Fruit fly (Drosophila melanogaster): ENCODE measurements around the gene Men-b.

Gene Men-b

dm6 chr3R:27150685-27151515 lies 562 bp upstream of the Men-b start, which contains the start of gene CG6051 (continued):
- TF ChIP-seq CG14965 (GFP tag; optimal IDR thresholded peaks at IDR 0.05; ENCODE audit: borderline replicate concordance) (no peak), CG9215 (GFP tag; IDR thresholded peaks at IDR 0.05) (no peak), CG4424 (GFP tag; optimal IDR thresholded peaks at IDR 0.05) (peak; percentile 57), kni (GFP tag; optimal IDR thresholded peaks at IDR 0.05) (peak; percentile 56), CG31441 (GFP tag; IDR thresholded peaks at IDR 0.05) (no peak), slp2 (GFP tag; optimal IDR thresholded peaks at IDR 0.05) (peak; percentile 13), disco-r (GFP tag; optimal IDR thresholded peaks at IDR 0.05) (no peak), CG2678 (tag; optimal IDR thresholded peaks at IDR 0.05) (peak; percentile 75), CG4360 (GFP tag; IDR thresholded peaks at IDR 0.05) (no peak), Sry-β (GFP tag; optimal IDR thresholded peaks at IDR 0.05) (peak; percentile 47), CG17568 (GFP tag; optimal IDR thresholded peaks at IDR 0.05) (no peak), vnd (GFP tag; IDR thresholded peaks at IDR 0.05; ENCODE audit: partially characterized antibody) (no peak), Ets65A (GFP tag) (peak; percentile 96), klu (GFP tag; IDR thresholded peaks at IDR 0.05) (no peak), wor (GFP tag; IDR thresholded peaks at IDR 0.05) (no peak), CG4404 (GFP tag; IDR thresholded peaks at IDR 0.05) (no peak), CG17328 (GFP tag; IDR thresholded peaks at IDR 0.05) (no peak), insv (GFP tag; optimal IDR thresholded peaks at IDR 0.05) (no peak), Usf (GFP tag; optimal IDR thresholded peaks at IDR 0.05) (no peak), her (GFP tag; optimal IDR thresholded peaks at IDR 0.05) (peak; percentile 52), repo (GFP tag; optimal IDR thresholded peaks at IDR 0.05) (peak; percentile 33), fd102C (GFP tag; optimal IDR thresholded peaks at IDR 0.05) (no peak), run (tag; optimal IDR thresholded peaks at IDR 0.05) (peak; percentile 30), CG8924 (tag; optimal IDR thresholded peaks at IDR 0.05) (peak; percentile 71), CG2129 (GFP tag; IDR thresholded peaks at IDR 0.05; ENCODE audit: partially characterized antibody) (no peak), org-1 (GFP tag; optimal IDR thresholded peaks at IDR 0.05) (no peak), CG9876 (GFP tag; optimal IDR thresholded peaks at IDR 0.05) (peak; percentile 38), br (optimal IDR thresholded peaks at IDR 0.05) (no peak), Med (GFP tag) (peak; percentile 85), CG5245 (GFP tag; optimal IDR thresholded peaks at IDR 0.05) (no peak), CG7357 (GFP tag; IDR thresholded peaks at IDR 0.05) (peak; percentile 97), CG11456 (GFP tag; IDR thresholded peaks at IDR 0.05) (no peak), CG17612 (GFP tag; IDR thresholded peaks at IDR 0.05) (no peak), CG31365 (tag; optimal IDR thresholded peaks at IDR 0.05) (peak; percentile 39), ara (GFP tag; IDR thresholded peaks at IDR 0.05) (no peak), ac (GFP tag; optimal IDR thresholded peaks at IDR 0.05) (no peak), mam (GFP tag; optimal IDR thresholded peaks at IDR 0.05) (peak; percentile 63), CG1024 (GFP tag; IDR thresholded peaks at IDR 0.05) (no peak), Opbp (GFP tag; IDR thresholded peaks at IDR 0.05; ENCODE audit: partially characterized antibody) (no peak), CG1602 (GFP tag; optimal IDR thresholded peaks at IDR 0.05) (peak; percentile 45), CG34224 (GFP tag; IDR thresholded peaks at IDR 0.05; ENCODE audit: partially characterized antibody) (no peak), Six4 (GFP tag; optimal IDR thresholded peaks at IDR 0.05) (peak; percentile 39), sna (GFP tag; IDR thresholded peaks at IDR 0.05; ENCODE audit: partially characterized antibody) (no peak), zf30C (GFP tag; optimal IDR thresholded peaks at IDR 0.05) (no peak), CG18764 (GFP tag; optimal IDR thresholded peaks at IDR 0.05) (peak; percentile 16), Sry-δ (GFP tag; optimal IDR thresholded peaks at IDR 0.05) (peak; percentile 23), lmd (GFP tag; IDR thresholded peaks at IDR 0.05) (no peak), Blimp-1 (GFP tag; optimal IDR thresholded peaks at IDR 0.05) (peak; percentile 37), NC2α (GFP tag; optimal IDR thresholded peaks at IDR 0.05) (no peak), CG17186 (GFP tag; optimal IDR thresholded peaks at IDR 0.05) (no peak), Atf-2 (GFP tag; optimal IDR thresholded peaks at IDR 0.05) (peak; percentile 41)

Data from whole organism, embryonic.